Fruit fly (Drosophila melanogaster): ENCODE measurements around the gene CG12725.
A peak's percentile ranks its signal among the peaks of the same experiment; 100 is the strongest.

CG12725 gene

dm6 chrX:13384583-13385342 is 17.9 kb downstream of the CG12725 start, which contains the start of the genes Rbp1-like and Tim9a (continued):
- TF ChIP-seq CG13123 (GFP tag; optimal IDR thresholded peaks at IDR 0.05) (no peak), org-1 (GFP tag; optimal IDR thresholded peaks at IDR 0.05) (no peak), CG7839 (tag; optimal IDR thresholded peaks at IDR 0.05) (peak; percentile 38), Awh (GFP tag; IDR thresholded peaks at IDR 0.05) (no peak), stc (GFP tag; IDR thresholded peaks at IDR 0.05) (no peak), toy (GFP tag; IDR thresholded peaks at IDR 0.05) (no peak), Hmr (GFP tag; optimal IDR thresholded peaks at IDR 0.05) (peak; percentile 44), CG7271 (tag; optimal IDR thresholded peaks at IDR 0.05) (peak; percentile 36), dan (GFP tag; IDR thresholded peaks at IDR 0.05) (no peak), wek (GFP tag; optimal IDR thresholded peaks at IDR 0.05) (no peak), CG10565 (GFP tag; optimal IDR thresholded peaks at IDR 0.05) (no peak), CTCF (GFP tag; optimal IDR thresholded peaks at IDR 0.05) (peak; percentile 24), Nf-YB (GFP tag; optimal IDR thresholded peaks at IDR 0.05) (peak; percentile 41), NFAT (GFP tag; IDR thresholded peaks at IDR 0.05) (no peak), B-H2 (GFP tag; optimal IDR thresholded peaks at IDR 0.05) (peak; percentile 11), CG17612 (GFP tag; IDR thresholded peaks at IDR 0.05) (no peak), CG7357 (GFP tag; IDR thresholded peaks at IDR 0.05) (no peak), Scr (GFP tag; IDR thresholded peaks at IDR 0.05; ENCODE audit: partially characterized antibody) (peak; percentile 86), lbe (GFP tag; optimal IDR thresholded peaks at IDR 0.05) (peak; percentile 16), CG12299 (tag; optimal IDR thresholded peaks at IDR 0.05) (no peak), az2 (GFP tag; optimal IDR thresholded peaks at IDR 0.05) (no peak), CG17385 (GFP tag; optimal IDR thresholded peaks at IDR 0.05) (peak; percentile 32), CG7556 (GFP tag; optimal IDR thresholded peaks at IDR 0.05) (peak; percentile 41), bbx (GFP tag; IDR thresholded peaks at IDR 0.05; ENCODE audit: partially characterized antibody) (0 out of 2 replicates have a peak, but pooled peaks have one; percentile 17), CHES-1-like (GFP tag; optimal IDR thresholded peaks at IDR 0.05) (no peak), B-H1 (GFP tag; IDR thresholded peaks at IDR 0.05) (no peak), sug (tag; optimal IDR thresholded peaks at IDR 0.05) (peak; percentile 70), CG11456 (GFP tag; IDR thresholded peaks at IDR 0.05) (no peak), HLH3B (GFP tag; IDR thresholded peaks at IDR 0.05) (no peak), psq (GFP tag; optimal IDR thresholded peaks at IDR 0.05) (no peak), CG7963 (GFP tag; IDR thresholded peaks at IDR 0.05; ENCODE audit: partially characterized antibody) (no peak), CG3065 (GFP tag; optimal IDR thresholded peaks at IDR 0.05) (no peak), CG12219 (GFP tag; optimal IDR thresholded peaks at IDR 0.05) (no peak), CG9797 (GFP tag; optimal IDR thresholded peaks at IDR 0.05) (peak; percentile 39), caup (GFP tag; optimal IDR thresholded peaks at IDR 0.05; ENCODE audit: severe bottlenecking) (peak; percentile 37), Fer3 (tag; optimal IDR thresholded peaks at IDR 0.05) (peak; percentile 17), stwl (tag; optimal IDR thresholded peaks at IDR 0.05) (peak; percentile 65), zfh1 (GFP tag; IDR thresholded peaks at IDR 0.05) (no peak), gsb (GFP tag; IDR thresholded peaks at IDR 0.05) (no peak), CG4360 (GFP tag; IDR thresholded peaks at IDR 0.05) (no peak), nerfin-1 (tag; optimal IDR thresholded peaks at IDR 0.05) (no peak), CG18619 (GFP tag; optimal IDR thresholded peaks at IDR 0.05) (no peak), CG4404 (GFP tag; IDR thresholded peaks at IDR 0.05) (no peak), CG8281 (tag; optimal IDR thresholded peaks at IDR 0.05) (no peak), bab2 (GFP tag; optimal IDR thresholded peaks at IDR 0.05) (no peak), CG7372 (GFP tag; IDR thresholded peaks at IDR 0.05) (no peak), CG34422 (GFP tag; IDR thresholded peaks at IDR 0.05) (no peak), CG15696 (tag; optimal IDR thresholded peaks at IDR 0.05) (peak; percentile 34), so (GFP tag; IDR thresholded peaks at IDR 0.05) (no peak), CG34376 (GFP tag; optimal IDR thresholded peaks at IDR 0.05) (peak; percentile 53), CG10959 (GFP tag; IDR thresholded peaks at IDR 0.05) (no peak)
